Fruit fly (Drosophila melanogaster) whole organism, larva: ENCODE results near the gene PIG-K.

ENCODE experiments used
- noc ChIP-seq: fragments of 200-800 bp; sonication (Bioruptor generic); optimal IDR thresholded peaks from 3 replicates; lab custom pipeline; 2019; ENCODE audit warnings: missing biosample characterization, mild to moderate bottlenecking, missing genetic modification characterization, moderate library complexity

The PIG-K gene

DNA sequence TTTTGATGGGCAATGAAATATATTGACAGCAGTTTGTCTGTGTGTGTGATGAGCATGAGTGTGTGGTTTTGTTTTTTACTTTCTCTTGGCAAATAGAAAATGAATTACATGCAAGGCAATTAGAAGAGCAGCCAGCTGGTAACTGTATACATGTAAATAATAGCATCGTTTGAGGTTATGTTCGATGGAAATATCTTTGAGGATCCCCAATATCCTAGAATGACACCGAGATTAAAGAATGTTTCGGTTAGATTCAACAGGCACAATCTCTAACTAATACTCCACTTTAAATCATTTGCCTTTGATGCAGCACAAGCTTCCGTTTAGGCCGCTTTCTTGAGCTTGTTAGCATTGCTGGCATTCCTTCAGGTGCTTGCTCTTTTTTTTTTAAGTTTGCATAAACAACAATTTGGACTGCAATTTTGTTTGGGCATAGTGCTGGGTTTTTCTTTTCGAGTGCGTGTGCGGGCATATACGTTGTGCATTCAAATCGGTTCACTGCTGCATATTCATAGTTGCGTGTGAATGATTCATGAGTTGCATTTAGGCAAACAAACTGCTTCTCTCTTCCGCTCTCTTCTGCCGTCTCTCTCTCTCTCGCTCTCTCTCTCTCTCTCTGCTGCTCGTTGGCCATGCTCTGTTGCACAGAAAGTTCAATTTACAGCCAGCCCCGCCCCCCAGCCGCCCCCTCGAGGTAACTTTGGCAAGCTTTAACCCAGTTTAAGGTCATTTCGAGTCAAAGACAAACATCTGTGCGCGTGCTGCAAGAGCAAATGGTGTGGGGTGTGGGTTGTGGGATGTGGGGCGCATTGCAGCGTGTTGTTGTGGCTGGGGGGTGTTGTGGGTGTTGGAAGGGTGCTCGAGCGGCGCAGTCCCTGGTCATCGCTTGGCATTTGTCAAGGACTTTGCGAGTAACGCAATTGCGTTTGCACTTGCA lies 44.5 kb downstream of the PIG-K start:
- no peak for TF ChIP-seq noc

DNA sequence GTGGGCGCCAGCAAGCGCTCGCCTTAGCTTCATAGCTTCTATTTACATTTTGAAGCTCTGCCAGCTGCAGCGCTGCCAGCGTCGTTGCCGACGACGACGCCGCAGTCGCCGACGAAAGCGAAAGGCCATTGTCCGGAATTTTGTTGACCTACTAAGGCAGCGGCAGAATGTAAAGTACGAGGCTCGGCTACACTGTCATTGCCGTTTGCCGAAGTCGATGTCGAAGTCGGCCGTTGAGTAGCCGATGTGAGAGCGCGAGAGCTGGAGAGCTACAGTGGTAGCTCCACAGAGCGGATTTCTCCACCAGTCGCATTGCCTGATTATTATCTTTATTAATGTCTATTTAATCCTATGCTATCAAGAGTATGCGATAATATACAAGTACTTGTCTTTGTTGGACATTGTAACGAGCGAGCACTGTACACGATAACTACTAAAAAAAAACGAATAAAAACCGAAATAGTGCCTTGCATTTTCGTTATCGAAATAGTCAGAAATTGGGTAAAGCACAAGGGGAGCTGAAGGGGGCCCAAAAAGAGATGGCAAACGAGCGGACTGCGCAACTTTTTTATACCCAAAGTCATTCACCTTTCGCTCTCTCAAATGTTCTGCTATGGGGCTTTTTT lies 45.5 kb downstream of the PIG-K start:
- TF ChIP-seq noc = peak; percentile 95

DNA sequence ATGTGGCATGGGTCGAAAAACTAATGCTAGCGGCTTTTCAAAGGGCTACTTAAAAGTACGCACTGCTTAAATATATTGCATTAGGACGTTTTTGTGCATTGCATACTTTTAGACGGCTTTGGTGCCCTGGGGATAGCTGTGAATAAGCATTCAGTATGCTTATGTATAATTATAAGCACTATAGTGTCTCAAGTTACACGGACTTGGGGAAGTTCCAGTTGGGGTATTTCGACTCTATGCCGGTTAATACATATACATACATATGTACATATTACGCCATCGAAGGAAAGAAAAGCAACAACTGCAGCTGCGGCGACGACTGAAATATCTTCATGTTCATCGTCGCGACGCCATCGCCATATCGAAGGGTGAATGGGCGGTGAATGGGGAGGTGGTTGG lies 46.0 kb downstream of the PIG-K start:
- no peak for TF ChIP-seq noc
